Worm (Caenorhabditis elegans) whole organism, L3 larva: ENCODE measurements around the gene pho-6.

ENCODE experiments used
- aly-2 ChIP-seq: fragments of 150-350 bp; optimal IDR thresholded peaks from 2 replicates; lab custom pipeline; 2014; ENCODE audit warnings: missing biosample characterization, missing genetic modification characterization
- ceh-16 ChIP-seq: sonication (generic microtip); optimal IDR thresholded peaks from 2 replicates; lab custom pipeline; 2017; ENCODE audit warnings: missing biosample characterization, missing genetic modification characterization
- ceh-28 ChIP-seq: fragments of 150-350 bp; optimal IDR thresholded peaks from 2 replicates; lab custom pipeline; 2014; ENCODE audit warnings: missing biosample characterization, missing genetic modification reagents, missing genetic modification characterization
- ceh-82 ChIP-seq: fragments of 150-350 bp; optimal IDR thresholded peaks from 2 replicates; lab custom pipeline; 2014; ENCODE audit warnings: missing biosample characterization, missing genetic modification characterization
- ceh-9 ChIP-seq: sonication (generic microtip); optimal IDR thresholded peaks from 2 replicates; lab custom pipeline; 2018; ENCODE audit warnings: missing biosample characterization, missing genetic modification characterization
- egl-27 ChIP-seq: sonication (generic microtip); optimal IDR thresholded peaks from 4 replicates; lab custom pipeline; 2017; ENCODE audit warnings: missing biosample characterization, missing genetic modification reagents, missing genetic modification characterization
- egl-5 ChIP-seq: fragments of 150-350 bp; optimal IDR thresholded peaks from 2 replicates; lab custom pipeline; 2017; ENCODE audit warnings: missing biosample characterization, missing genetic modification reagents, missing genetic modification characterization, inconsistent platforms
- elt-2 ChIP-seq: sonication (generic microtip); optimal IDR thresholded peaks from 2 replicates; lab custom pipeline; 2016; ENCODE audit warnings: missing genetic modification reagents, mild to moderate bottlenecking, missing genetic modification characterization, missing compliant biosample characterization
- elt-3 ChIP-seq, 3 experiments: fragments of 150-350 bp in 1 of 3; sonication (generic microtip) in 2 of 3; optimal IDR thresholded peaks; 2 replicates in 2 of 3; 4 replicates in 1 of 3; lab custom pipeline; 2014 to 2017; ENCODE audit warnings: missing biosample characterization in 3 of 3, missing genetic modification characterization in 3 of 3
- fkh-10 ChIP-seq: sonication (generic microtip); optimal IDR thresholded peaks from 2 replicates; lab custom pipeline; 2017; ENCODE audit warnings: missing biosample characterization, missing genetic modification reagents, missing genetic modification characterization
- fkh-2 ChIP-seq: fragments of 150-350 bp; optimal IDR thresholded peaks from 2 replicates; lab custom pipeline; 2014; ENCODE audit warnings: missing biosample characterization, missing genetic modification reagents, missing genetic modification characterization
- jun-1 ChIP-seq: fragments of 150-350 bp; optimal IDR thresholded peaks from 2 replicates; lab custom pipeline; 2014; ENCODE audit warnings: missing biosample characterization, missing genetic modification reagents, missing genetic modification characterization
- lin-15B ChIP-seq: fragments of 150-350 bp; optimal IDR thresholded peaks from 2 replicates; lab custom pipeline; 2014; ENCODE audit warnings: missing biosample characterization, missing genetic modification characterization
- lsy-12 ChIP-seq: sonication (generic microtip); optimal IDR thresholded peaks from 2 replicates; lab custom pipeline; 2016; ENCODE audit warnings: mild to moderate bottlenecking, missing genetic modification characterization, missing compliant biosample characterization
- mdl-1 ChIP-seq: fragments of 150-350 bp; optimal IDR thresholded peaks from 2 replicates; lab custom pipeline; 2014; ENCODE audit warnings: missing biosample characterization, missing genetic modification characterization
- nhr-11 ChIP-seq: fragments of 150-350 bp; optimal IDR thresholded peaks from 2 replicates; lab custom pipeline; 2014; ENCODE audit warnings: missing biosample characterization, missing genetic modification characterization
- nhr-12 ChIP-seq: fragments of 150-350 bp; optimal IDR thresholded peaks from 2 replicates; lab custom pipeline; 2014; ENCODE audit warnings: missing biosample characterization, missing genetic modification characterization
- nhr-23 ChIP-seq: fragments of 150-350 bp; optimal IDR thresholded peaks from 2 replicates; lab custom pipeline; 2014; ENCODE audit warnings: missing biosample characterization, missing genetic modification reagents, missing genetic modification characterization
- nhr-237 ChIP-seq: fragments of 150-350 bp; optimal IDR thresholded peaks from 2 replicates; lab custom pipeline; 2014; ENCODE audit warnings: missing biosample characterization, missing genetic modification characterization
- nhr-25 ChIP-seq: sonication (generic microtip); optimal IDR thresholded peaks from 2 replicates; lab custom pipeline; 2017; ENCODE audit warnings: missing biosample characterization, missing genetic modification characterization
- nhr-28 ChIP-seq: fragments of 150-350 bp; optimal IDR thresholded peaks from 2 replicates; lab custom pipeline; 2014; ENCODE audit warnings: missing biosample characterization, missing genetic modification characterization
- nhr-43 ChIP-seq: sonication (generic microtip); optimal IDR thresholded peaks from 2 replicates; lab custom pipeline; 2016; ENCODE audit warnings: mild to moderate bottlenecking, missing genetic modification characterization, missing compliant biosample characterization; ENCODE audit not compliant: poor library complexity, severe bottlenecking
- nhr-67 ChIP-seq: fragments of 150-350 bp; optimal IDR thresholded peaks from 2 replicates; lab custom pipeline; 2014; ENCODE audit warnings: missing biosample characterization, missing genetic modification characterization
- pha-4 ChIP-seq: fragments of 150-350 bp; optimal IDR thresholded peaks from 2 replicates; lab custom pipeline; 2014; ENCODE audit warnings: missing biosample characterization, missing genetic modification reagents, missing genetic modification characterization
- pqm-1 ChIP-seq: fragments of 150-350 bp; optimal IDR thresholded peaks from 2 replicates; lab custom pipeline; 2017; ENCODE audit warnings: missing biosample characterization, missing genetic modification characterization, inconsistent platforms
- sea-2 ChIP-seq: fragments of 150-350 bp; sonication (generic microtip); optimal IDR thresholded peaks from 4 replicates; lab custom pipeline; 2014; ENCODE audit warnings: missing biosample characterization, missing genetic modification reagents, missing genetic modification characterization
- skn-1 ChIP-seq: fragments of 150-350 bp; optimal IDR thresholded peaks from 2 replicates; lab custom pipeline; 2014; ENCODE audit warnings: missing biosample characterization, missing genetic modification characterization
- snpc-4 ChIP-seq: fragments of 150-350 bp; optimal IDR thresholded peaks from 2 replicates; lab custom pipeline; 2014; ENCODE audit warnings: missing biosample characterization, missing genetic modification characterization
- zag-1 ChIP-seq: fragments of 150-350 bp; optimal IDR thresholded peaks from 2 replicates; lab custom pipeline; 2014; ENCODE audit warnings: missing biosample characterization, missing genetic modification characterization
- ztf-11 ChIP-seq: fragments of 150-350 bp; optimal IDR thresholded peaks from 2 replicates; lab custom pipeline; 2014; ENCODE audit warnings: missing biosample characterization, missing genetic modification characterization
- ztf-4 ChIP-seq: fragments of 150-350 bp; optimal IDR thresholded peaks from 2 replicates; lab custom pipeline; 2014; ENCODE audit warnings: missing biosample characterization, missing genetic modification characterization

pho-6 gene

DNA sequence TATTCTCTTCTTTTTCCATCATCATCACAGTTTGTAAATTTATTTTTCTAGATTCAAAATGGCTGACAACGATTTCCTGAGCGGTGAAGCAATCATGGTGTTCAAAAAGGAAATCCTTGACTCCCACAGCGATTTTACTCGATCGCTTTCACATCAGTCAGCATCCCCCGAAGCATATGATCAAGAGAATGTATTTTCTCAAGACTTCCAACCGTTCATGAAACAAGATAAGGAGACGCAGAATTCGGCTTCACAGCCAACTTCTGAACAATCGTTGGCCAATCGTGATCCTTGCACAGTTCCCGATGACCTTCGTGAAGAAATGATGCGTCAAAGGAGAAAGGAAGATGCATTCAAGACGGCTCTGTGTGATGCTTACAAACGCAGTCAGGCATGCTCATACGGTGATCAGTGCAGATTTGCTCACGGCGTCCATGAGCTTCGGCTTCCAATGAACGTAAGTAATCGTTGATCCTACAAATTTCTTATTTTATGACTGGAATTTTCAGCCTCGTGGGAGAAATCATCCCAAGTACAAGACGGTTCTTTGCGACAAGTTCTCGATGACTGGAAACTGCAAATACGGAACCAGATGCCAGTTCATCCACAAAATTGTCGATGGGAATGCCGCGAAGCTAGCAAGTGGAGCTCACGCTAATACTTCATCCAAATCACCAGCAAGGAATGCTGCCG lies 19.9 kb upstream of the pho-6 start, which contains the start of gene pos-1:
pos-1 (plus strand) TSS at position 51 of the 693 bp plus-strand sequence.
- TF ChIP-seq ceh-16 (tag; lab: Kevin White, UChicago) = no peak

DNA sequence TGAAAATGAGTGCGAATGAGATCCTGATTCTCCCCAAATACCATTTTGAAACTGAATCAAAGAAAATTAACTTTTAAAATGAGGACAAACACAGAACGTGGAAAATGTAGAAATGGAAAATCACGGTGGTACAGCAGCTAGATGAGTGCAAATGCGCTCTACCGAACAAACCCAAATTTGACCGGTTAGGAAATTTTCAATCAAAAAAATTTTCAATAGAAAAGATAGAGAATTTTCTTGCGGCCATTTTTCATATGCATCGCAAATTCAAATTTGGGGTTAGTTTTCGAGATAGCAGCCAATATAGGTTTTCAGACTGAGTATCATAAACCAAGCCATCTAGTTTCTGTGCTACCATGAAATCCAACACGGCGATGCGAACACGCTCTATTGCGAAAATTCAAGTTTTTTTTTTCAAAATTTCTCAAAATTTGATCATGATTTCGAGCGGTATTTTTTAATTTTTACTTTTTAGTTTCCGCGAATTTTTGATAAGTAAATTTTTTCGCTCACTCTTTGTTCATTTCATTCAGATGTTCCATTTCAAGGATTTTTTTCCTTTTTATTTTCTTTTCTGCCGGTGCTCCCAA lies 19.3 kb upstream of the pho-6 start, which contains the start of gene vha-18:
vha-18 (minus strand) TSS at position 51 of the 590 bp plus-strand sequence.
- TF ChIP-seq nhr-43 (tag; lab: Kevin White, UChicago) (no peak), ceh-82 (tag; lab: Kevin White, UChicago) (no peak), lin-15B (tag; lab: Kevin White, UChicago) (no peak), nhr-11 (tag; lab: Kevin White, UChicago) (no peak), ztf-11 (tag; lab: Kevin White, UChicago) (no peak), ceh-28 (tag; lab: Kevin White, UChicago) (no peak), skn-1 (tag; lab: Kevin White, UChicago) (no peak), nhr-25 (tag; lab: Kevin White, UChicago) (no peak), ceh-9 (tag; lab: Kevin White, UChicago) (no peak), zag-1 (tag; lab: Kevin White, UChicago) (no peak), nhr-67 (no peak)

DNA sequence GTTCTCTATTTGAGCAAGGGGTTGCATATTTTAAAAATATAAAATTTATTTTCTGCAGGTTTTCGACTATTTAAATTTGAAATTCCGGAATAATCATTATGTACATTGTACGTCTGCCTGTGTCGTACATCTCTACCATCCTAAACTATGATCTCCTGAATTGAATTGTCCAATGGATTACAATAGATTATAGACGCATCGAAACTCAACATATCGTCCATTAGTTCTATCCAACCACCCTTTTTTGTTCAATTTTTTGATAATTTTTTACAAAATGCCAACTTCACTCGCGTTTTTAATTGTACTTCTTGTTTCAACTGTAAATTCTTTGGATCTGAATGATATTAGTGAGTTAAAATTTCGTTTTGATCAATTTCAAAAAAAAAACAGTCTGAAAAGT lies 16.1 kb upstream of the pho-6 start, which contains the start of gene F52E1.2:
F52E1.2 (plus strand) TSS at position 190 of the 400 bp plus-strand sequence.
- no peak for TF ChIP-seq jun-1 (tag; lab: Kevin White, UChicago)
- no peak for TF ChIP-seq aly-2
- TF ChIP-seq ceh-16 (tag; lab: Kevin White, UChicago) = no peak
- TF ChIP-seq nhr-28 (tag; lab: Kevin White, UChicago) = no peak
- no peak for TF ChIP-seq snpc-4
- TF ChIP-seq egl-5 (tag; lab: Kevin White, UChicago) = no peak
- no peak for TF ChIP-seq sea-2 (GFP tag; lab: Kevin White, UChicago)
- TF ChIP-seq fkh-2 = no peak
- no peak for TF ChIP-seq elt-2 (tag; lab: Kevin White, UChicago)
- TF ChIP-seq nhr-67 = no peak
- no peak for TF ChIP-seq elt-3 (tag; optimal IDR thresholded peaks at IDR 0.05; lab: Kevin White, UChicago)
- TF ChIP-seq egl-27 (tag; lab: Kevin White, UChicago) = no peak

DNA sequence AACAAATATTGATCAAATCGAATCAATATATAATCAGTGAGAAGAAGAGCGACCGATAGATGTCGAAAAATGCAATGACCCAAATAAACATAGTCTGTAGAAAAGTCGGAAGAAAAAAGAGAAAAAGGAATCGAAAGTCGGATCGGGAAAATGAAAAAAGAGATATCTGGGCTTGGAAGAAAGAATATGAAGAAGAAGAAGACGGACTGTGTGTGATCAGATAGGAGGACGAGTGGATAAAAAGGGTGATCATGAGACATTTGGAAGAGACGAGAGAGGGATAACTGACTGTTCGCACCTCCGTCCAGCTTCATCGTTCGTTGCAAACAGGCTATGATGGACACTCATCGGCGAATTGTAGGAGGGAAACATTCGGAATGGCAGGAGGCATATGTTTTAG lies 15.3 kb upstream of the pho-6 start:
- TF ChIP-seq ztf-4 (tag; lab: Kevin White, UChicago) (no peak), nhr-12 (tag; lab: Kevin White, UChicago) (no peak), nhr-23 (tag; lab: Kevin White, UChicago) (peak; percentile 78), nhr-25 (tag; lab: Kevin White, UChicago) (peak; percentile 41), mdl-1 (tag; lab: Kevin White, UChicago) (no peak), sea-2 (GFP tag; lab: Kevin White, UChicago) (no peak), lsy-12 (no peak), nhr-237 (tag; lab: Kevin White, UChicago) (no peak), ceh-28 (tag; lab: Kevin White, UChicago) (peak; percentile 46)

DNA sequence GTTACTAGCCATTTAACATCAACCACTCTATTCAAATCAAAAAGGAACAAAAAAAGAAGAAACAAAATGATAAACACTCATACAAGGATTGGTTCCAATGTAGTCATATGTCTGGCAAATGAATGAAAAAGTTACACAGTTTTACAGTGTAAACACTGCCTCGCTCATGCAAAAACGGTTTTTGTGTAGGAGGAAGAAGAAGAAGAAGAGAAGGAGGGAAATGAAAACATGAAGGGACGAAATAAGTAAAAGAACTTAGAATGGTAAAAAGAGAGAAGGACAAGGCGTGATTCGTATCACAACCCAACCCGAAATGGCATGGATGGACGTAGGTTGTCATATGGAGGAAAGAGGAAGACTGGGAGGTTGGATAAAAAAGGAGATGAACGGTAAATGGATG lies 12.7 kb upstream of the pho-6 start:
- TF ChIP-seq pqm-1 (tag; lab: Kevin White, UChicago) (peak; percentile 41), fkh-10 (GFP tag; lab: Kevin White, UChicago) (no peak), ceh-28 (tag; lab: Kevin White, UChicago) (no peak), pha-4 (tag; lab: Kevin White, UChicago) (peak; percentile 64), nhr-25 (tag; lab: Kevin White, UChicago) (peak; percentile 38)

DNA sequence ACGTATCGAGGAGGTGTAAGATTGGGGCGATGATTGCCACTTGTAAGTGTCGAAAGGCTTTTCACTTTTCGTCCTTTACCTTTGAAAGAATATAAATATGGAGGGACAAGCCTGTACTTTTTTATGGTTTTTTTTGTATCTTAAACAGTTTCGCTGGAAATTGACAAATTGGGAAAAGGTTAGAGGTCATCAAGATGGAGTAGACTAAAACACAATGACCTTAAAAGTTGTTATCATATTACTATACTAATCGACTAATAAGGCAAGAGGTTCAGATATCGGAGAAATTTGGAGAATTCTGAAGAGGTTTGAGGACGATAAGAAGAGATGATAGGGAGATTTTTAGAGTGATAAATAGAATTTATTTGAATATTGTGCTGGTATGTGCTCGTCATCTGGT lies 11.9 kb upstream of the pho-6 start:
- no peak for TF ChIP-seq lsy-12
- TF ChIP-seq nhr-25 (tag; lab: Kevin White, UChicago) = peak; percentile 67
